Worm (Caenorhabditis elegans) whole organism, midembryonic: Measurements from ENCODE around the gene C05C10.2.

Experiments used
- T22C8.4 ChIP-seq: fragments of 200-800 bp; sonication (Bioruptor generic); IDR thresholded peaks from 2 replicates; pipeline ENCODE4 v1.3.6; 2022; ENCODE audit warnings: missing genetic modification characterization, missing compliant biosample characterization
- flt-1 ChIP-seq: fragments of 200-800 bp; sonication (Bioruptor generic); IDR thresholded peaks from 2 replicates; pipeline ENCODE4 v1.3.6; 2022; ENCODE audit warnings: missing genetic modification characterization, missing compliant biosample characterization

- TF ChIP-seq T22C8.4 (no peak), flt-1 (GFP tag; lab: Robert Waterston, UW) (no peak)
These were observed 30.2 kb upstream of the C05C10.2 start for ce11 chrII:9891823-9892222.
